Worm (Caenorhabditis elegans) whole organism, early embryonic: Measurements from ENCODE around the gene srv-19.

Experiments
- B0310.2 ChIP-seq: sonication (generic microtip); optimal IDR thresholded peaks from 2 replicates; lab custom pipeline; 2016; ENCODE audit warnings: mild to moderate bottlenecking, missing genetic modification characterization, missing compliant biosample characterization
- ama-1 ChIP-seq: fragments of 150-350 bp; optimal IDR thresholded peaks from 2 replicates; lab custom pipeline; 2014
- ets-7 ChIP-seq: sonication (generic microtip); optimal IDR thresholded peaks from 2 replicates; lab custom pipeline; 2016; ENCODE audit warnings: missing genotype, missing genetic modification characterization, missing compliant biosample characterization
- flt-1 ChIP-seq: fragments of 200-800 bp; sonication (Bioruptor generic); IDR thresholded peaks from 2 replicates; pipeline ENCODE4 v1.3.6; 2022; ENCODE audit warnings: missing genetic modification characterization, missing compliant biosample characterization
- hmbx-1 ChIP-seq: sonication (generic microtip); optimal IDR thresholded peaks from 2 replicates; lab custom pipeline; 2016; ENCODE audit warnings: mild to moderate bottlenecking, missing genetic modification characterization, missing compliant biosample characterization
- hnd-1 ChIP-seq: sonication (generic microtip); optimal IDR thresholded peaks from 2 replicates; lab custom pipeline; 2016; ENCODE audit warnings: missing genetic modification characterization, missing compliant biosample characterization
- pes-1 ChIP-seq: fragments of 200-800 bp; sonication (Bioruptor generic); IDR thresholded peaks from 2 replicates; pipeline ENCODE4 v1.3.6; 2022; ENCODE audit warnings: missing genetic modification reagents, missing genetic modification characterization, missing compliant biosample characterization
- scrt-1 ChIP-seq: fragments of 200-800 bp; sonication (Bioruptor generic); IDR thresholded peaks from 2 replicates; pipeline ENCODE4 v1.3.6; 2022; ENCODE audit warnings: missing genetic modification characterization, missing compliant biosample characterization
- tbx-11 ChIP-seq: fragments of 200-800 bp; sonication (Bioruptor generic); IDR thresholded peaks from 2 replicates; pipeline ENCODE4 v1.3.6; 2022; ENCODE audit warnings: missing genetic modification characterization, missing compliant biosample characterization
- tbx-37 ChIP-seq: fragments of 200-800 bp; sonication (Bioruptor generic); conservative IDR thresholded peaks from 2 replicates; pipeline ENCODE4 v1.3.6; 2022; ENCODE audit warnings: missing genetic modification reagents, missing genetic modification characterization, missing compliant biosample characterization
- tra-4 ChIP-seq: sonication (generic microtip); optimal IDR thresholded peaks from 2 replicates; lab custom pipeline; 2017; ENCODE audit warnings: missing genetic modification characterization, missing compliant biosample characterization

DNA sequence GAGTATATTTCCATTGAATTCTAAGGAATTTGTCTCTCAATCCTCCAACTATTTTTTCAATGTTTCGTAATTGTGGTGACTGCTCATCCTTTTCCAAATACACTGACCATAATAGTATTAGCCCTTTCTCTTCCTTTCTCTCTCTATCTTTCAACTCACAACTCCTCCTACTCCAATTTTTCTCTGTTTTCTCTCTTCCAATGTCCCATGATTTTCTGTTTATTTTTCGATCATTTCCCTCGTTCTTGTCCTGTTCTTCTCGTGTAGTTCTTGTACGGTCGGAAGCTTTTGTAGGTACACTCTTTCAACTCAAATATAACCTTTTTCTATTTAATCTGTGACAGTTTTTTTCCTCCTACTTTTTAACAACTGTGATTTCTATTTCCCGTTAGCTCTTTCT, 51.7 kb downstream of the srv-19 start:
- TF ChIP-seq ama-1 = no peak
- no peak for TF ChIP-seq flt-1
- TF ChIP-seq tbx-11 (GFP tag; lab: Robert Waterston, UW) = no peak
- TF ChIP-seq scrt-1 = no peak
- no peak for TF ChIP-seq hmbx-1
- TF ChIP-seq B0310.2 (tag; lab: Kevin White, UChicago) = no peak
- TF ChIP-seq hnd-1 (tag; lab: Kevin White, UChicago) = no peak
- no peak for TF ChIP-seq tra-4 (tag; lab: Kevin White, UChicago)
- no peak for TF ChIP-seq ets-7 (tag; lab: Kevin White, UChicago)
- TF ChIP-seq tbx-37 = no peak
- no peak for TF ChIP-seq pes-1 (GFP tag; lab: Robert Waterston, UW)
